Fruit fly (Drosophila melanogaster): ENCODE results near the gene CG42758.
A peak's percentile ranks its signal among the peaks of the same experiment; 100 is the strongest.

CG42758 gene

DNA sequence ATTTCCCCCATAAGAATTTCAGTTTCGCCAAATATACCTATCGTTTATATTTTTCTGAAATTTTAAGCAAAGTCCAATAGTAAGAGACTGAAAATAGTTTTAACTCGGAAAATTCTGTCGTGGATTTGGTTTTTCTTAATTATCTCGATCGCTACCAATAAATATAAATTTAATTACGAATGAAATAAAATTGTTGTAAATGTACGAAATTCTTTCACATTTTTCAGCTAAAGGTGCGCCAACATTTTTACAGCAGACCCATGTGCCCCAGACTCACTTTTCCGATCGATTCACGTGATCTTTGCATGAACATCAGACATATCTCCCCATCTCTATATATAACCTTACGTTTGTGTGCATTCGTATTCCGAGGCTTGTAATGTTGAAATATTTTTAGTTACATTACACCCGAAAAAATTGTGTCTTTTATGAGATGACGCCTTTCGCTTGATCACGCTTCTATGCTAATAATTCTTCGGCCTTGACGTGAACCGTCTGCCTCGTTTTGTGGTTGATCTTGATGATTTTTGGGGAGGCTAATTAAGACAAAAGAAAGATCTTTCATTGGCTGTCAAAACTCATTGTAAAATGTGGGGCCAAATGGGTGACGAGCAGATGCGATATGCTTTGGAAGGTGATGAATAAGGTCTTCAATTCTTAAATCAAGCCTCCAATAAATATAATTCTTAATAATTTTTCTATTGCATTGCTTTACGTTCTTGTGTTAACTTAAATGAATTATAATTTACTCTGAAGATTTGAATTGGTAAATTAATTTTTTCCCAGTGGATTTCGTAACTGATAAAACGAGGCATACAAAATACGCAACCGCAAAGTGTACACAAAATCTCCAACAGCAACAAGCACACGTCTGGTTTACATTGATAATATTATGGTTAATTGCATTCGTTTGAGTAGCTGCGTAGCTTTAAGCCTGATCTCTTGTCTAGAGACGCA lies 22.0 kb upstream of the CG42758 start:
- TF ChIP-seq Pif1A (GFP tag; optimal IDR thresholded peaks at IDR 0.05): peak; percentile 40
- TF ChIP-seq CG8159 (tag; optimal IDR thresholded peaks at IDR 0.05): peak; percentile 49
- no peak for TF ChIP-seq EcR (GFP tag; optimal IDR thresholded peaks at IDR 0.05)
- TF ChIP-seq Snoo (tag; optimal IDR thresholded peaks at IDR 0.05): peak; percentile 38
- TF ChIP-seq CG17806 (tag; optimal IDR thresholded peaks at IDR 0.05): peak; percentile 25
- TF ChIP-seq CG15710 (tag; optimal IDR thresholded peaks at IDR 0.05): peak; percentile 31
- TF ChIP-seq CG14655 (GFP tag; optimal IDR thresholded peaks at IDR 0.05): peak; percentile 62
- TF ChIP-seq D1 (tag; optimal IDR thresholded peaks at IDR 0.05): peak; percentile 64
- TF ChIP-seq CG8301 (tag; optimal IDR thresholded peaks at IDR 0.05): peak; percentile 22
- TF ChIP-seq CG12605 (GFP tag; IDR thresholded peaks at IDR 0.05): no peak
- peak; percentile 44 for TF ChIP-seq CG9948 (tag; optimal IDR thresholded peaks at IDR 0.05)
- no peak for TF ChIP-seq Ets98B (GFP tag; IDR thresholded peaks at IDR 0.05)

DNA sequence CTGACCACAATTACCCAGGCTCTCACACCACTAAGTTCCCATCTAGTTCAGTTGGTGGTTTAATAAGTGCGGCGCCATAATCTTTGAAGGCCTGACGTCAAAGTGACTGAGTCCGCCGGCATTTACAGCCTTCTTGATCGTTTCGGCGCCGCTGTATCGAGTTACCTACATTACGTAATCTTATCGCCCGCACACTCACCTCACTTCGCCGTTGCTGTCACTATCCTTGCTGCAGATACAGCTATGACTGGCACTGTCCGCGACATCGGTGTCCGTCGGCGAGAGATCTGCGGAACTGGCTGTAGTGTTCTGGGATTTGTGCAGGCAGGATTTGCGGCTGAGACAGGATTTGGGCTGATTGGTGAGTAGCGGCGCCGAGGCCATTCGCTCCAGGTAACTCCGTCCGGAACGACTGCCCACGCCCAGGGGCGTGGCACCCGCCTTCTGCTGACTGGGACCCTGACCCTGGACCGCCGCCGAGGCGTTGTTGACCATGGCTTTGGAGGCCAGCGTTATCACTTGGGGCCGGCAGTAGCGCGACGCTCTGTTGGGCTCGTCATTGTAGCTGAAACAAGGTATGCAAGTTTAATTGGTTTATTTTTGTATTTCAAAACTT lies 20.2 kb upstream of the CG42758 start:
- no peak for TF ChIP-seq CG17806 (tag; optimal IDR thresholded peaks at IDR 0.05)
- no peak for TF ChIP-seq CG8159 (tag; optimal IDR thresholded peaks at IDR 0.05)
- no peak for TF ChIP-seq D1 (tag; optimal IDR thresholded peaks at IDR 0.05)
- TF ChIP-seq EcR (GFP tag; optimal IDR thresholded peaks at IDR 0.05): peak; percentile 0
- TF ChIP-seq CG9948 (tag; optimal IDR thresholded peaks at IDR 0.05): no peak
- TF ChIP-seq Pif1B (GFP tag; optimal IDR thresholded peaks at IDR 0.05): no peak
- no peak for TF ChIP-seq CG8301 (tag; optimal IDR thresholded peaks at IDR 0.05)

DNA sequence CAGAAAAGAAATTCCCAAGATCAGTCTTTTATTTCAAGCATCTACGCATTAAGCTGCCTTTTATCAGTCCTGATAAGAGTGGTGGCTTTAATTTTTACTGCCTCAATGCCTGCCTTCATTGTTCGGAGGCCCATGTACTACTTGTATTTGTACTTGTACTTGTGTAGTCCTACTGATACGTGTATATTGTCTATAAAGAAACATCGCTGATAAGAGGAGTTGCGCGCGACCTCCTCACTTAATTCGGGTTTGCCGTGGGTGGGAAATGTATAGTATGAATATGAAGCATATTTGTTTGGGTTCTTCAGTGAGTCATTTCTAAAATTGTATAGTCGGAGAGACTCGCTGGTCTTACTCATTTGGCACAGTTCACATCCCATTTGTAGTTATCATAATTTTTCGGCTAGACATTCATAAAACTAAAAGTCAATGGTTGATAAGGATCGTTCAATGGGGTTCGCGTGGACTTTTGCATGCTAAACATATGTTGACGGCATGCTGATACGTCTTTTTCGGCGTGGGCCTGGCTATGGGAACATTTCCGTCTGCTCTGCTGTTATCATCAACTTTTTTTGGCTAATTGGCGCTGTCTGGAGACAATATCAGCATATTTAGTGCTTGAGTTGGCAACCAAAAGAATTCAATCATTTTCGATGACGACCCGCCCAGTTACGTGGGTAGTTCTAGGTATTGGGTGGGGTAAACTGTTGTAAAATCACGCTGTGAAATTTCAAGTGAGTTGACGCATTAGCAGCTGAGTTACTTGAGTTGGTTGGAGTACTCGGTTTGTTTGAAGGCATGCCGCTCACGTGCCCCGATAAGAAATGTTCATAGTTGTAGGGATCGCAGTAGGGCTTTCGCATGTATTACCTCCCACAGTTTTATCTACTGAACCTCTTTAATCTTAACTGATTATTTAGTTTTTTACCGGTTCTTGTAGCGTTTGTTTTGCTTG lies 19.2 kb upstream of the CG42758 start:
- TF ChIP-seq Pif1B (GFP tag; optimal IDR thresholded peaks at IDR 0.05) (no peak), Pif1A (GFP tag; optimal IDR thresholded peaks at IDR 0.05) (no peak), Snoo (tag; optimal IDR thresholded peaks at IDR 0.05) (no peak), CG10348 (GFP tag; IDR thresholded peaks at IDR 0.05) (no peak), Ets98B (GFP tag; IDR thresholded peaks at IDR 0.05) (no peak), CG15710 (tag; optimal IDR thresholded peaks at IDR 0.05) (no peak)

DNA sequence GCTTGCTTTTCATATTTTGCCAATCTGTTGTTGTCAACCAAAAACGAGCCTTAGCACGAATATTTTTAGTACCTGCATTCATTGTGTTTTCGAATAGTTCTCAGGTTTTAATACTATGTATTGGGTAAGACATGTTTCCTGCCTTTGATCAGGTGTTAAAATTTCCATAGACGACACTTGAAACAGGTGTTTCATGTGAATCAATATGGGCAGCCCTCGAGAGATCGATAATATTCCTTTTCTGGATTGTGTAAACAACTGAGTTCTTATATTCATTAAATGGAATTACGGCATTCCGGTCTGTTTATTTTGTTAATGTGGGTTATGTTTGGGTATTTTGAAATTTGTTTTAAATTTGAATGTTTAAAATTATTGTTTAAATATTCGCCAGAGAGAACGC lies 18.0 kb upstream of the CG42758 start:
- no peak for TF ChIP-seq CG14655 (GFP tag; optimal IDR thresholded peaks at IDR 0.05)
- no peak for TF ChIP-seq Pif1A (GFP tag; optimal IDR thresholded peaks at IDR 0.05)
- TF ChIP-seq rn (GFP tag; IDR thresholded peaks at IDR 0.05): no peak
- TF ChIP-seq CG17806 (tag; optimal IDR thresholded peaks at IDR 0.05): no peak
- TF ChIP-seq CG4496 (GFP tag; IDR thresholded peaks at IDR 0.05): no peak
- TF ChIP-seq CG15710 (tag; optimal IDR thresholded peaks at IDR 0.05): no peak

dm6 chr3L:14549958-14550357 lies 17.3 kb upstream of the CG42758 start:
- TF ChIP-seq CG4496 (GFP tag; IDR thresholded peaks at IDR 0.05): no peak
- no peak for TF ChIP-seq rn (GFP tag; IDR thresholded peaks at IDR 0.05)
- no peak for TF ChIP-seq CG9948 (tag; optimal IDR thresholded peaks at IDR 0.05)
- no peak for TF ChIP-seq CG15710 (tag; optimal IDR thresholded peaks at IDR 0.05)
- TF ChIP-seq CG8301 (tag; optimal IDR thresholded peaks at IDR 0.05): no peak
- TF ChIP-seq Ets98B (GFP tag; IDR thresholded peaks at IDR 0.05): no peak
- no peak for TF ChIP-seq CG32121 (GFP tag; IDR thresholded peaks at IDR 0.05)
- no peak for TF ChIP-seq gl (tag; optimal IDR thresholded peaks at IDR 0.05)
- TF ChIP-seq CG17806 (tag; optimal IDR thresholded peaks at IDR 0.05): no peak
- TF ChIP-seq CG8159 (tag; optimal IDR thresholded peaks at IDR 0.05): no peak
- no peak for TF ChIP-seq Pif1B (GFP tag; optimal IDR thresholded peaks at IDR 0.05)
- no peak for TF ChIP-seq CG12605 (GFP tag; IDR thresholded peaks at IDR 0.05)
- TF ChIP-seq CG14655 (GFP tag; optimal IDR thresholded peaks at IDR 0.05): no peak
- TF ChIP-seq CG34367 (tag; optimal IDR thresholded peaks at IDR 0.05): no peak
- TF ChIP-seq Snoo (tag; optimal IDR thresholded peaks at IDR 0.05): no peak
- no peak for TF ChIP-seq CG13204 (GFP tag; optimal IDR thresholded peaks at IDR 0.05)
- no peak for TF ChIP-seq Pif1A (GFP tag; optimal IDR thresholded peaks at IDR 0.05)
- no peak for TF ChIP-seq EcR (GFP tag; optimal IDR thresholded peaks at IDR 0.05)
- no peak for TF ChIP-seq D1 (tag; optimal IDR thresholded peaks at IDR 0.05)
- TF ChIP-seq CG10348 (GFP tag; IDR thresholded peaks at IDR 0.05): no peak

DNA sequence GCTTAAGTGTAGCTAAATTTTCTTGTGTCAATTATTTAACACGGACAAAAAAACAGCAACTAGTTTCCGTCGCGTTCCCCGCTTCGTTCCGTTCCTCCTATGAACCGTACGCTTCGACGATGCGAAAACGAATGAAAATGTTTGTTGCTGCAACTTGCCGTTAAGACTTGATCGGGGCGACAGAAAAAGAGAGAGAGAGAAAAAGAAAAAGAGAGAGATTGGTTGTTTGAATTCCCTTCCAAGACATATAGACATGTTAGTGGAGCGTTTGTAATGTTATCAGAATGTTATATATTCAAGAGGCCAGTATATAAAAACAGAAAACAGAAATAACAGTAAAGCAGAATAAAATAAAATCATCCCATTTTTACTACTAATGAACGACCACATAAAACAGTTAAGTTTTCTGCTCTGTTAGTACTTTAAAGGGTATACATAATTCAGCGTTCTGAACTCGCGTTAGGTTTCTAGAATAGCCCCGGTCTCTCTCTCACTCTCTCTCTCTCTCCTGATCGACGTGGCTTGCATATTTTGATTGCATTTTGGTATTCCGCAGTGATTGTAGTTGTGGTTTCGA lies 16.3 kb upstream of the CG42758 start, which contains the start of gene Gbs-70E:
Gbs-70E (minus strand) TSS at position 137 of the 577 bp plus-strand sequence.
- TF ChIP-seq Snoo (tag; optimal IDR thresholded peaks at IDR 0.05) (peak; percentile 94), Ets98B (GFP tag; IDR thresholded peaks at IDR 0.05) (peak; percentile 89), gl (tag; optimal IDR thresholded peaks at IDR 0.05) (peak; percentile 85), CG17806 (tag; optimal IDR thresholded peaks at IDR 0.05) (peak; percentile 89), EcR (GFP tag; optimal IDR thresholded peaks at IDR 0.05) (peak; percentile 81), CG12605 (GFP tag; IDR thresholded peaks at IDR 0.05) (peak; percentile 85), CG13204 (GFP tag; optimal IDR thresholded peaks at IDR 0.05) (peak; percentile 82), CG14655 (GFP tag; optimal IDR thresholded peaks at IDR 0.05) (peak; percentile 88), CG10348 (GFP tag; IDR thresholded peaks at IDR 0.05) (0 out of 2 replicates have a peak, but pooled peaks have one; percentile 37), CG9948 (tag; optimal IDR thresholded peaks at IDR 0.05) (peak; percentile 87), CG32121 (GFP tag; IDR thresholded peaks at IDR 0.05) (peak; percentile 94), rn (GFP tag; IDR thresholded peaks at IDR 0.05) (peak; percentile 66; the same call in 1 of the 2 replicates), CG8301 (tag; optimal IDR thresholded peaks at IDR 0.05) (peak; percentile 90), CG4496 (GFP tag; IDR thresholded peaks at IDR 0.05) (peak; percentile 87), fd96Ca (GFP tag; IDR thresholded peaks at IDR 0.05) (no peak; the same call in 1 of the 3 replicates), Pif1A (GFP tag; optimal IDR thresholded peaks at IDR 0.05) (peak; percentile 94), D1 (tag; optimal IDR thresholded peaks at IDR 0.05) (peak; percentile 57), CG15710 (tag; optimal IDR thresholded peaks at IDR 0.05) (peak; percentile 91), Pif1B (GFP tag; optimal IDR thresholded peaks at IDR 0.05) (peak; percentile 90), CG8159 (tag; optimal IDR thresholded peaks at IDR 0.05) (peak; percentile 90), CG34367 (tag; optimal IDR thresholded peaks at IDR 0.05) (peak; percentile 89)

Data from whole organism, pupa.